Worm (Caenorhabditis elegans) whole organism, young adult: ENCODE data around the gene srt-63.

Source experiments
- ceh-27 ChIP-seq: fragments of 200-800 bp; sonication (Bioruptor generic); optimal IDR thresholded peaks from 2 replicates; lab custom pipeline; 2018; ENCODE audit warnings: mild to moderate bottlenecking, missing genetic modification characterization, moderate library complexity, missing compliant biosample characterization
- ceh-40 ChIP-seq: fragments of 200-800 bp; sonication (Bioruptor generic); IDR thresholded peaks from 2 replicates; pipeline ENCODE4 v1.3.6; 2022; ENCODE audit warnings: missing genetic modification characterization, missing compliant biosample characterization
- ceh-79 ChIP-seq: sonication (generic microtip); optimal IDR thresholded peaks from 2 replicates; lab custom pipeline; 2017; ENCODE audit warnings: mild to moderate bottlenecking, missing genetic modification characterization, missing compliant biosample characterization
- hmg-1.2 ChIP-seq: fragments of 200-800 bp; sonication (Bioruptor generic); IDR thresholded peaks from 2 replicates; pipeline ENCODE4 v1.3.6; 2022; ENCODE audit warnings: missing genetic modification reagents, missing genetic modification characterization, missing compliant biosample characterization
- mcd-1 ChIP-seq: fragments of 200-800 bp; sonication (Bioruptor generic); IDR thresholded peaks from 2 replicates; pipeline ENCODE4 v1.3.6; 2022; ENCODE audit warnings: missing genetic modification reagents, missing genetic modification characterization, missing compliant biosample characterization

DNA sequence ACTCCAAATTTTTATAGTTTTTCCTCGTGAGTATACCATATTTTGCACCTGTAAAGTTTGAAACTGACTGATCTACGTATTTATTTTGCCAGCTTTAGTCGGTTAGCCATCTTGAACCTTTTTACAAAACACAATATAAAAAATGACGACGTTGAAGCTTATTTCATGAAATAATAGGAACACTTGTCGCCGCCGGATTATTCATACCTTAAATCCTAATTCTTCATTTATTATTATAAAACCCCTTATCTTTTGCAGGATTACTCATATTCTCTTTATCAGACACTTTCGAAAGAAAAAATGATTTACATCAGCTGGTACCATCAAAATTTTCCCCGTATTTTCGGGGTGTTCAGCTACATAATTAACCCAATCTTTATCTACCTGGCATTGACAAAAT is 8.4 kb downstream of the srt-63 start, which contains the start of gene srj-8:
- TF ChIP-seq mcd-1, result no peak
- TF ChIP-seq ceh-79 (tag; lab: Kevin White, UChicago), result no peak
- no peak for TF ChIP-seq ceh-27 (GFP tag; lab: Kevin White, UChicago)
- no peak for TF ChIP-seq hmg-1.2 (GFP tag; lab: Robert Waterston, UW)
- TF ChIP-seq ceh-40 (GFP tag; lab: Robert Waterston, UW), result no peak
